Worm (Caenorhabditis elegans): Measurements from ENCODE around the gene ced-5.

Gene ced-5

DNA sequence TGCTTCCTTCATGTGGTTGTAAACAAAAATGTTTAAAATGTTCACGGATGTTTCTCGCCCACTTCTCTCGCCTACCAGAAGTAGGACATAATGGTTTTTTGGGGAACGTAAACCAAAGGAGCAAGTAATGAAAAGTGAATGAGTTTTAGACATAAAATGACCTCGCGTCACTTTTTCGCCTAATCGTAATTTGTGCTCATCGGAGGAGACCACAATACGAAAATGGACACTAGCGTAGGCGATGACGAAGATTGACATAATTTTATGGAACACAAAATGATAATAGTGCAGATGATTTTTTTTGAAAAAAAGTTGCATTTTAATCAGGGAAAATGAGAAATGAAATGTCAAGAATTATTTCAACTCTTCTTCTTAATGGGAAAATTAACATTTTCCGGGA lies 15.2 kb upstream of the ced-5 start:
- TF ChIP-seq fos-1 (tag; optimal IDR thresholded peaks at IDR 0.05) = no peak
- peak; percentile 45 for TF ChIP-seq pqm-1 (tag; optimal IDR thresholded peaks at IDR 0.05)

DNA sequence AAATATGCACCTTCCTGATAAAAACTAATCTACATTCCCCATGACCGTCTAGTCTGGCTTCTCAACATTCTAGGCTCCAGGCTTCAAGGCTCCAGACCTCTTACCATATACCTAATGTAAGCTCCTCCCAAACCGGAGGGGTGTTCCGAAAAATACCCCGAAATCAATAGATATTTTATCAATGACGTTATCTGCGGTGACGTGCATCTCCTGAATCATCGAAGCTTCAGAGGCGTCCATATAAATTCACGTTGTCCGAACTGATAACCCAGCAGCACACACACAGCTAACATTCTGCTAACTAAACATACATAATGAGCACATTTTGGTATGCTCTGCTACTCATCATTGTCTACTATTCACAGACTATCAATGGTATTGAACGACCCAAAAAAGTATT lies 14.4 kb upstream of the ced-5 start, which contains the start of gene ugt-44:
Gene ugt-44 (plus strand): TSS at position 248 of the 400 bp plus-strand sequence.
- TF ChIP-seq jun-1 (tag; optimal IDR thresholded peaks at IDR 0.05) (peak; percentile 36), lin-15B (tag; optimal IDR thresholded peaks at IDR 0.05) (no peak), elt-2 (tag; optimal IDR thresholded peaks at IDR 0.05) (peak; percentile 88), pqm-1 (tag; optimal IDR thresholded peaks at IDR 0.05) (peak; percentile 75), ama-1 (optimal IDR thresholded peaks at IDR 0.05) (no peak), R02D3.7 (tag; optimal IDR thresholded peaks at IDR 0.05) (no peak)

DNA sequence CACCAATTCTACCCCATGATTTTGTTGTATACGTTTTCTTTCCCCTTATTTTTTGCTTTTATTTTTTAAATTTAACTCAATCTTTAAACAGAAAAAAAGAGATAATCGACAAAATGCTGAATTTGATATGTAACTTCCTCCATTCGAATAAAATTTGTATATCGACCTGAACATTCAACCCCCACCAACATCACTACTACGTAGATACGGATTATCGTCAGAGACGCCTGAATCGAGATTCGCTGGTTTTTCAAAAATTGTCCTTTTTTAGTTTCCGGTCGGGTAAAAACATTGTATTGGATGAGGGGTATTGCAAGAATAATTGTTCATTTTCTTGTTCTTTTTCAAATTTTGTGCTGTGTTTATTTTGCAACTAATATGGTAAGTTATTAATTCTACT lies 11.4 kb upstream of the ced-5 start, which contains the start of gene bgnt-1.1:
Gene bgnt-1.1 (plus strand): TSS at position 301 of the 400 bp plus-strand sequence.
- TF ChIP-seq lin-15B (tag; optimal IDR thresholded peaks at IDR 0.05) = no peak
- no peak for TF ChIP-seq elt-1 (tag; optimal IDR thresholded peaks at IDR 0.05)
- no peak for TF ChIP-seq lsy-12 (tag; optimal IDR thresholded peaks at IDR 0.05)
- TF ChIP-seq nhr-12 (tag; optimal IDR thresholded peaks at IDR 0.05) = no peak
- no peak for TF ChIP-seq skn-1 (tag; optimal IDR thresholded peaks at IDR 0.05)

DNA sequence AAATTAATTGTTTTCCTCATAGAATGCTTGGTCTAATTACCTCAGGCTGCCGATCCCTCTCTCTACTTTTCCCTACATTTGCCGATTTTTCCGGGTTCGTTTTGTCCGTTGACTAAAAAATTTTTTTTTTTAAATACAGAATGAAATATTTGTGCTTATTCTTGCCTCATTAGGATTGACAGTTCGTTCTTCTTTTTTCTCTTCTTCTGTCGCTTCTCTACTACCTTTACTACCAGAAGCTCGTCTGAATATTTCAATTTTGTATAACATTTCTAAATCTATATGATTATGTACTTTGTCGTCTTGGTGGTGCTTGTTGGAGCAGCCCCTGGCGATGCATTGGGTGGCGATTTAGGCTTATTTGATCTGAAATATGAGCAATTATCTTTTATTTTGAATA lies 8.7 kb upstream of the ced-5 start:
- TF ChIP-seq nhr-76 (tag; optimal IDR thresholded peaks at IDR 0.05) (no peak), nhr-11 (tag; optimal IDR thresholded peaks at IDR 0.05) (no peak), ztf-4 (tag; optimal IDR thresholded peaks at IDR 0.05) (no peak), jun-1 (tag; optimal IDR thresholded peaks at IDR 0.05) (no peak), pha-4 (tag; optimal IDR thresholded peaks at IDR 0.05) (no peak), R02D3.7 (tag; optimal IDR thresholded peaks at IDR 0.05) (no peak), zag-1 (tag; optimal IDR thresholded peaks at IDR 0.05) (no peak), ceh-16 (tag; optimal IDR thresholded peaks at IDR 0.05) (no peak), daf-12 (tag; optimal IDR thresholded peaks at IDR 0.05) (no peak), nhr-25 (tag; optimal IDR thresholded peaks at IDR 0.05) (no peak), eor-1 (tag; optimal IDR thresholded peaks at IDR 0.05) (no peak), elt-3 (tag; optimal IDR thresholded peaks at IDR 0.05) (no peak), tbx-2 (tag; optimal IDR thresholded peaks at IDR 0.05) (no peak)

DNA sequence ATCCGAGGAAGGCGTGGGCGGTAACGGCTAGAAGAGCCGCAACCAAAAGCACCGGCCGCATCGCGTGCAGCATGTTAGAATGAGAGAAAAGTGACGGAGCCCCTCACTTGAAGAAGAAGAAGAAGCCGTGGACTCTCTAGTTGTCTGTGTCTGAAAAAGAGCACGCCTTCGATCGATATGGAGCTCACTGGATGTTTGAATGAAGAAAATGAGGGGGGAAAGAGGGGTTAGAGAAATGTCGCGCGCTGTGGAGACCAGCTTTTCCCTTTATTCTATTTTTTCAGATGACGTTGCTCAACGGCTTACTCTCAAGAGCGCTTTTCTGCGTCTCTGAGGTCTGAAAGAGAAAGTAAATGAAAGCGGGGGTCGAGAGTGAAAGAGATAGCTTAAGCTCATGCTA lies 2.2 kb upstream of the ced-5 start, which contains the start of gene egl-21:
Gene egl-21 (minus strand): TSS at position 150 of the 400 bp plus-strand sequence.
- TF ChIP-seq nhr-43 (tag; optimal IDR thresholded peaks at IDR 0.05; ENCODE audit: poor library complexity, severe bottlenecking) = no peak
- TF ChIP-seq nhr-25 (tag; optimal IDR thresholded peaks at IDR 0.05) = no peak
- TF ChIP-seq pha-4 (tag; optimal IDR thresholded peaks at IDR 0.05) = no peak
- TF ChIP-seq R02D3.7 (tag; optimal IDR thresholded peaks at IDR 0.05) = no peak
- no peak for TF ChIP-seq nhr-28 (tag; optimal IDR thresholded peaks at IDR 0.05)
- no peak for TF ChIP-seq egl-27 (tag; optimal IDR thresholded peaks at IDR 0.05)
- TF ChIP-seq snpc-4 (tag; optimal IDR thresholded peaks at IDR 0.05) = no peak
- TF ChIP-seq fkh-10 (GFP tag; optimal IDR thresholded peaks at IDR 0.05) = peak; percentile 76
- no peak for TF ChIP-seq eor-1 (tag; optimal IDR thresholded peaks at IDR 0.05)
- TF ChIP-seq elt-2 (tag; optimal IDR thresholded peaks at IDR 0.05) = no peak
- peak; percentile 66 for TF ChIP-seq nhr-11 (tag; optimal IDR thresholded peaks at IDR 0.05)
- no peak for TF ChIP-seq ceh-9 (tag; optimal IDR thresholded peaks at IDR 0.05)
- no peak for TF ChIP-seq aly-2 (tag; optimal IDR thresholded peaks at IDR 0.05)
- TF ChIP-seq ZK546.5 (tag; optimal IDR thresholded peaks at IDR 0.05) = no peak
- TF ChIP-seq elt-1 (tag; optimal IDR thresholded peaks at IDR 0.05) = no peak
- TF ChIP-seq fkh-2 (tag; optimal IDR thresholded peaks at IDR 0.05) = no peak
- no peak for TF ChIP-seq pqm-1 (tag; optimal IDR thresholded peaks at IDR 0.05)
- TF ChIP-seq egl-5 (tag; optimal IDR thresholded peaks at IDR 0.05) = no peak
- no peak for TF ChIP-seq zag-1 (tag; optimal IDR thresholded peaks at IDR 0.05)
- TF ChIP-seq nfya-1 (tag; optimal IDR thresholded peaks at IDR 0.05; ENCODE audit: insufficient read depth) = peak; percentile 81
- no peak for TF ChIP-seq elt-3 (tag; optimal IDR thresholded peaks at IDR 0.05)
- TF ChIP-seq unc-62 (GFP tag; optimal IDR thresholded peaks at IDR 0.05) = no peak
- peak; percentile 41 for TF ChIP-seq lsy-12 (tag; optimal IDR thresholded peaks at IDR 0.05)
- TF ChIP-seq nhr-67 (tag; optimal IDR thresholded peaks at IDR 0.05) = no peak
- peak; percentile 53 for TF ChIP-seq lin-15B (tag; optimal IDR thresholded peaks at IDR 0.05)
- no peak for TF ChIP-seq skn-1 (tag; optimal IDR thresholded peaks at IDR 0.05)
- TF ChIP-seq daf-12 (tag; optimal IDR thresholded peaks at IDR 0.05) = no peak
- no peak for TF ChIP-seq sea-2 (GFP tag; optimal IDR thresholded peaks at IDR 0.05)
- no peak for TF ChIP-seq ceh-82 (tag; optimal IDR thresholded peaks at IDR 0.05)
- TF ChIP-seq lin-39 (tag; optimal IDR thresholded peaks at IDR 0.05) = peak; percentile 72
- no peak for TF ChIP-seq nhr-76 (tag; optimal IDR thresholded peaks at IDR 0.05)
- no peak for TF ChIP-seq nhr-77 (tag; optimal IDR thresholded peaks at IDR 0.05)
- TF ChIP-seq nhr-12 (tag; optimal IDR thresholded peaks at IDR 0.05) = no peak
- no peak for TF ChIP-seq ztf-4 (tag; optimal IDR thresholded peaks at IDR 0.05)
- peak; percentile 24 for TF ChIP-seq ama-1 (optimal IDR thresholded peaks at IDR 0.05)
- TF ChIP-seq ztf-11 (tag; optimal IDR thresholded peaks at IDR 0.05) = no peak
- TF ChIP-seq fos-1 (tag; optimal IDR thresholded peaks at IDR 0.05) = no peak
- no peak for TF ChIP-seq unc-39 (tag; optimal IDR thresholded peaks at IDR 0.05)
- TF ChIP-seq mml-1 (tag; optimal IDR thresholded peaks at IDR 0.05) = no peak
- peak; percentile 28 for TF ChIP-seq mdl-1 (tag; optimal IDR thresholded peaks at IDR 0.05)
